Worm (Caenorhabditis elegans) whole organism, L1 larva: Measurements from ENCODE around the gene cho-1.

Experiments
- C16A3.4 ChIP-seq: fragments of 150-350 bp; optimal IDR thresholded peaks from 2 replicates; lab custom pipeline; 2014; ENCODE audit warnings: missing biosample characterization, missing genetic modification characterization
- F16B12.6 ChIP-seq: fragments of 150-350 bp; optimal IDR thresholded peaks from 2 replicates; lab custom pipeline; 2014; ENCODE audit warnings: missing biosample characterization, missing genetic modification characterization
- Y116A8C.19 ChIP-seq: sonication (generic microtip); optimal IDR thresholded peaks from 2 replicates; lab custom pipeline; 2016; ENCODE audit warnings: missing compliant biosample characterization, missing genetic modification characterization, borderline replicate concordance
- aha-1 ChIP-seq: fragments of 150-350 bp; optimal IDR thresholded peaks from 2 replicates; lab custom pipeline; 2014; ENCODE audit warnings: missing biosample characterization, missing genetic modification characterization
- alr-1 ChIP-seq: fragments of 200-800 bp; sonication (Bioruptor generic); optimal IDR thresholded peaks from 2 replicates; lab custom pipeline; 2018; ENCODE audit warnings: borderline replicate concordance, mild to moderate bottlenecking, missing genetic modification characterization, missing compliant biosample characterization
- aly-2 ChIP-seq: fragments of 150-350 bp; optimal IDR thresholded peaks from 2 replicates; lab custom pipeline; 2014; ENCODE audit warnings: missing biosample characterization, missing genetic modification characterization
- blmp-1 ChIP-seq: fragments of 150-350 bp; optimal IDR thresholded peaks from 2 replicates; lab custom pipeline; 2014; ENCODE audit warnings: missing biosample characterization, missing genetic modification characterization
- ceh-63 ChIP-seq: fragments of 200-800 bp; sonication (Bioruptor generic); optimal IDR thresholded peaks from 2 replicates; lab custom pipeline; 2018; ENCODE audit warnings: mild to moderate bottlenecking, missing genetic modification characterization, missing compliant biosample characterization
- ceh-82 ChIP-seq, 3 experiments: fragments of 150-350 bp in 1 of 3; sonication (generic microtip) in 2 of 3; optimal IDR thresholded peaks; 2 replicates each; lab custom pipeline; 2014 to 2017; ENCODE audit warnings: missing biosample characterization in 3 of 3, missing genetic modification characterization in 3 of 3
- dpl-1 ChIP-seq, 3 experiments: fragments of 150-350 bp in 2 of 3; sonication (generic microtip) in 1 of 3; optimal IDR thresholded peaks; 2 replicates each; lab custom pipeline; 2014 to 2017; ENCODE audit warnings: missing biosample characterization in 3 of 3, missing genetic modification characterization in 3 of 3, missing genetic modification reagents in 3 of 3
- efl-1 ChIP-seq, 4 experiments: fragments of 150-350 bp; optimal IDR thresholded peaks in 3 of 4; peaks in 1 of 4; 1 replicate in 1 of 4; 2 replicates in 3 of 4; lab custom pipeline; 2014; ENCODE audit warnings: missing biosample characterization in 2 of 4, missing genetic modification characterization in 2 of 4, missing genetic modification reagents in 2 of 4
- egl-27 ChIP-seq, 2 experiments: fragments of 150-350 bp in 1 of 2; sonication (generic microtip); optimal IDR thresholded peaks; 3 replicates each; lab custom pipeline; 2017 to 2018; ENCODE audit warnings: missing biosample characterization in 2 of 2, missing genetic modification characterization in 2 of 2, missing genetic modification reagents in 2 of 2
- elt-2 ChIP-seq: sonication (generic microtip); optimal IDR thresholded peaks from 2 replicates; lab custom pipeline; 2016; ENCODE audit warnings: missing genetic modification characterization, mild to moderate bottlenecking, inconsistent platforms, missing compliant biosample characterization, missing genetic modification reagents
- elt-3 ChIP-seq, 6 experiments: fragments of 150-350 bp in 1 of 6; sonication (generic microtip); optimal IDR thresholded peaks; 2 replicates each; lab custom pipeline; 2017 to 2018; ENCODE audit warnings: missing biosample characterization in 6 of 6, missing genetic modification characterization in 6 of 6, inconsistent platforms in 1 of 6
- fkh-8 ChIP-seq: sonication (generic microtip); optimal IDR thresholded peaks from 2 replicates; lab custom pipeline; 2016; ENCODE audit warnings: mild to moderate bottlenecking, missing genetic modification characterization, missing compliant biosample characterization
- fos-1 ChIP-seq: fragments of 150-350 bp; optimal IDR thresholded peaks from 2 replicates; lab custom pipeline; 2014; ENCODE audit warnings: missing biosample characterization, missing genetic modification characterization
- hlh-4 ChIP-seq: sonication (generic microtip); optimal IDR thresholded peaks from 2 replicates; lab custom pipeline; 2016; ENCODE audit warnings: mild to moderate bottlenecking, missing genetic modification characterization, missing compliant biosample characterization
- hpl-2 ChIP-seq: fragments of 150-350 bp; optimal IDR thresholded peaks from 2 replicates; lab custom pipeline; 2014; ENCODE audit warnings: missing biosample characterization, missing genetic modification reagents, missing genetic modification characterization
- isw-1 ChIP-seq: fragments of 200-800 bp; sonication (Bioruptor generic); IDR thresholded peaks from 2 replicates; pipeline ENCODE4 v1.3.6; 2022; ENCODE audit warnings: missing genetic modification characterization, missing compliant biosample characterization
- lin-13 ChIP-seq: fragments of 150-350 bp; optimal IDR thresholded peaks from 2 replicates; lab custom pipeline; 2014; ENCODE audit warnings: missing biosample characterization, missing genetic modification reagents, missing genetic modification characterization
- lin-15B ChIP-seq: fragments of 150-350 bp; sonication (generic microtip); optimal IDR thresholded peaks from 3 replicates; lab custom pipeline; 2014; ENCODE audit warnings: missing biosample characterization, missing genetic modification characterization
- lin-35 ChIP-seq, 2 experiments: fragments of 150-350 bp; optimal IDR thresholded peaks; 2 replicates each; lab custom pipeline; 2014; ENCODE audit warnings: missing biosample characterization in 2 of 2, missing genetic modification characterization in 2 of 2, missing genetic modification reagents in 2 of 2
- lsy-2 ChIP-seq, 2 experiments: fragments of 150-350 bp; optimal IDR thresholded peaks; 2 replicates each; lab custom pipeline; 2014; ENCODE audit warnings: missing biosample characterization in 2 of 2, missing genetic modification characterization in 2 of 2
- mab-9 ChIP-seq: fragments of 200-800 bp; sonication (Bioruptor generic); IDR thresholded peaks from 2 replicates; pipeline ENCODE4 v1.3.6; 2022; ENCODE audit warnings: missing genetic modification reagents, missing genetic modification characterization, missing compliant biosample characterization
- mef-2 ChIP-seq: fragments of 150-350 bp; optimal IDR thresholded peaks from 2 replicates; lab custom pipeline; 2014; ENCODE audit warnings: missing biosample characterization, missing genetic modification characterization
- mep-1 ChIP-seq: fragments of 150-350 bp; optimal IDR thresholded peaks from 2 replicates; lab custom pipeline; 2014; ENCODE audit warnings: missing biosample characterization, missing genetic modification characterization
- nhr-19 ChIP-seq: fragments of 200-800 bp; sonication (Bioruptor generic); conservative IDR thresholded peaks from 2 replicates; pipeline ENCODE4 v1.3.6; 2022; ENCODE audit warnings: missing genetic modification characterization, missing compliant biosample characterization
- nhr-20 ChIP-seq: sonication (generic microtip); optimal IDR thresholded peaks from 2 replicates; lab custom pipeline; 2016; ENCODE audit warnings: mild to moderate bottlenecking, missing genetic modification characterization, missing compliant biosample characterization
- nhr-28 ChIP-seq: fragments of 150-350 bp; optimal IDR thresholded peaks from 2 replicates; lab custom pipeline; 2014; ENCODE audit warnings: missing biosample characterization, missing genetic modification characterization
- nhr-47 ChIP-seq: sonication (generic microtip); optimal IDR thresholded peaks from 2 replicates; lab custom pipeline; 2016; ENCODE audit warnings: mild to moderate bottlenecking, missing genetic modification characterization, moderate library complexity, missing compliant biosample characterization
- nhr-71 ChIP-seq: sonication (generic microtip); optimal IDR thresholded peaks from 2 replicates; lab custom pipeline; 2016; ENCODE audit warnings: mild to moderate bottlenecking, missing genetic modification characterization, moderate library complexity, missing compliant biosample characterization
- nhr-84 ChIP-seq: sonication (generic microtip); optimal IDR thresholded peaks from 2 replicates; lab custom pipeline; 2017; ENCODE audit warnings: missing biosample characterization, missing genetic modification characterization
- rnt-1 ChIP-seq: sonication (generic microtip); optimal IDR thresholded peaks from 2 replicates; lab custom pipeline; 2016; ENCODE audit warnings: mild to moderate bottlenecking, missing genetic modification characterization, moderate library complexity, missing compliant biosample characterization
- skn-1 ChIP-seq: fragments of 150-350 bp; optimal IDR thresholded peaks from 2 replicates; lab custom pipeline; 2014; ENCODE audit warnings: missing biosample characterization, missing genetic modification characterization
- snpc-4 ChIP-seq: fragments of 150-350 bp; optimal IDR thresholded peaks from 2 replicates; lab custom pipeline; 2014; ENCODE audit warnings: missing biosample characterization, missing genetic modification characterization
- snu-23 ChIP-seq: sonication (generic microtip); optimal IDR thresholded peaks from 2 replicates; lab custom pipeline; 2016; ENCODE audit warnings: missing genetic modification characterization, missing compliant biosample characterization
- sup-37 ChIP-seq: fragments of 200-800 bp; sonication (Bioruptor generic); optimal IDR thresholded peaks from 2 replicates; lab custom pipeline; 2018; ENCODE audit warnings: mild to moderate bottlenecking, missing genetic modification characterization, missing compliant biosample characterization
- swsn-7 ChIP-seq: sonication (generic microtip); optimal IDR thresholded peaks from 2 replicates; lab custom pipeline; 2016; ENCODE audit warnings: missing genetic modification characterization, missing compliant biosample characterization
- unc-130 ChIP-seq: fragments of 150-350 bp; optimal IDR thresholded peaks from 2 replicates; lab custom pipeline; 2017; ENCODE audit warnings: missing biosample characterization, missing genetic modification characterization, inconsistent platforms
- unc-86 ChIP-seq: sonication (generic microtip); optimal IDR thresholded peaks from 2 replicates; lab custom pipeline; 2016; ENCODE audit warnings: missing genetic modification characterization, missing compliant biosample characterization

Gene cho-1

ce11 chrIV:13236485-13236884 is 22.1 kb upstream of the cho-1 start, which contains the start of gene pwp-1:
Gene pwp-1 (minus strand): TSS chrIV:13236585.
- no peak for TF ChIP-seq rnt-1 (tag; lab: Kevin White, UChicago)
- TF ChIP-seq Y116A8C.19 (tag; lab: Kevin White, UChicago) = no peak
- TF ChIP-seq lin-13 (GFP tag; lab: Kevin White, UChicago) = no peak
- no peak for TF ChIP-seq ceh-63
- TF ChIP-seq unc-130 (tag; lab: Kevin White, UChicago) = no peak
- no peak for TF ChIP-seq elt-2
- TF ChIP-seq isw-1 (GFP tag; lab: Robert Waterston, UW) = no peak
- TF ChIP-seq alr-1 (tag; lab: Kevin White, UChicago) = no peak
- TF ChIP-seq mab-9 = no peak
- TF ChIP-seq nhr-20 (tag; lab: Kevin White, UChicago) = no peak
- no peak for TF ChIP-seq nhr-19 (GFP tag; lab: Robert Waterston, UW)
- no peak for TF ChIP-seq aha-1 (tag; lab: Kevin White, UChicago)
- no peak for TF ChIP-seq nhr-84
- TF ChIP-seq sup-37 (GFP tag; lab: Kevin White, UChicago) = no peak

ce11 chrIV:13231393-13231792 is 17.0 kb upstream of the cho-1 start:
- no peak for TF ChIP-seq mef-2 (tag; lab: Kevin White, UChicago)
- TF ChIP-seq aly-2 (tag; lab: Kevin White, UChicago) = no peak
- peak; percentile 6 for TF ChIP-seq skn-1 (tag; lab: Kevin White, UChicago)
- TF ChIP-seq nhr-71 (tag; lab: Kevin White, UChicago) = peak; percentile 35
- no peak for TF ChIP-seq snpc-4 (tag; lab: Kevin White, UChicago)
- peak; percentile 34 for TF ChIP-seq fkh-8
- TF ChIP-seq lsy-2 (tag; optimal IDR thresholded peaks at IDR 0.05; lab: Kevin White, UChicago) = peak; percentile 95 to 99
- TF ChIP-seq fos-1 = no peak
- TF ChIP-seq C16A3.4 = peak; percentile 68
- peak; percentile 39 for TF ChIP-seq lin-15B
- TF ChIP-seq dpl-1 (GFP tag; optimal IDR thresholded peaks at IDR 0.05; lab: Kevin White, UChicago) = peak; percentile 15 to 68 (median 40)
- TF ChIP-seq unc-130 (tag; lab: Kevin White, UChicago) = peak; percentile 79
- TF ChIP-seq snu-23 (GFP tag; lab: Kevin White, UChicago) = peak; percentile 55
- peak in 1 of 3 experiments; percentile 37 for TF ChIP-seq ceh-82 (tag; optimal IDR thresholded peaks at IDR 0.05; lab: Kevin White, UChicago)
- peak; percentile 51 to 77 for TF ChIP-seq lin-35 (GFP tag; optimal IDR thresholded peaks at IDR 0.05; lab: Kevin White, UChicago)
- TF ChIP-seq efl-1 (optimal IDR thresholded peaks at IDR 0.05; lab: Kevin White, UChicago) = peak; percentile 51 to 59
- TF ChIP-seq efl-1 (GFP tag; optimal IDR thresholded peaks at IDR 0.05 in 1 of 2; lab: Kevin White, UChicago) = peak; percentile 65 to 82
- TF ChIP-seq blmp-1 (tag; lab: Kevin White, UChicago) = peak; percentile 63
- no peak for TF ChIP-seq elt-3 (tag; optimal IDR thresholded peaks at IDR 0.05; lab: Kevin White, UChicago)
- no peak for TF ChIP-seq egl-27 (tag; optimal IDR thresholded peaks at IDR 0.05; lab: Kevin White, UChicago)
- TF ChIP-seq hpl-2 (GFP tag; lab: Kevin White, UChicago) = no peak
- peak; percentile 94 for TF ChIP-seq F16B12.6 (tag; lab: Kevin White, UChicago)
- no peak for TF ChIP-seq hlh-4 (tag; lab: Kevin White, UChicago)
- no peak for TF ChIP-seq unc-86 (tag; lab: Kevin White, UChicago)
- peak; percentile 11 for TF ChIP-seq swsn-7 (tag; lab: Kevin White, UChicago)
- peak; percentile 63 for TF ChIP-seq mep-1 (tag; lab: Kevin White, UChicago)
- TF ChIP-seq nhr-47 (tag; lab: Kevin White, UChicago) = peak; percentile 1
- TF ChIP-seq ceh-63 = no peak
- TF ChIP-seq, all 84 proteins: peak for 17

DNA sequence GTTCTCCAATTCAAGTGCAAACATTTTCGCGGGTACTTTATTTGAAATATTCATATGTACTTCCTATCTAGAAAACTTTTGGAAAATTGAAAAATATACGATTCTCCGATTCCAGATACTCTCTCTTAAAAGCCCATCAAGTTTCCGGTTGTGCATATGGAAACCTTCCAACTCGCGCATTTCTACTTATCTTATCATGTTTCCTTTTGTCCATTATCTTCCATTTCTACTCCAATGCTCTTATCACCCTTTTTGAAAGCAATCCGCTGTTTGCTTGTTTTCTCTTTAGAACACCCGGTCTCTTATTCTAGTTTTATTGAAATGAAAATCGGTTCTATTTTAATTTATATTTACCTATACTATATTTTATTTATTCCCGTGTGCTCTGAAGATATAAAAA is 7.3 kb upstream of the cho-1 start, which contains the start of gene C48D1.5:
TSS of gene C48D1.5 (plus strand) at position 301 of the 400 bp plus-strand sequence.
- TF ChIP-seq elt-2 (peak; percentile 33), nhr-28 (no peak)
